Fruit fly (Drosophila melanogaster) whole organism, pupa: Measurements from ENCODE around the gene CG46441.

Experiments used
- CG12605 ChIP-seq: fragments of 200-800 bp; sonication (Bioruptor generic); IDR thresholded peaks from 2 replicates; pipeline ENCODE4 v1.3.6; 2022; ENCODE audit warnings: missing biosample characterization, missing genetic modification characterization
- CG13204 ChIP-seq: fragments of 200-800 bp; sonication (Bioruptor generic); optimal IDR thresholded peaks from 2 replicates; lab custom pipeline; 2018; ENCODE audit warnings: missing biosample characterization, mild to moderate bottlenecking, missing genetic modification characterization, moderate library complexity
- CG14655 ChIP-seq: fragments of 200-800 bp; sonication (Bioruptor generic); optimal IDR thresholded peaks from 3 replicates; lab custom pipeline; 2017; ENCODE audit warnings: mild to moderate bottlenecking, missing biosample characterization, missing genetic modification reagents, missing genetic modification characterization
- CG17806 ChIP-seq: fragments of 200-800 bp; sonication (Bioruptor generic); optimal IDR thresholded peaks from 2 replicates; lab custom pipeline; 2018; ENCODE audit warnings: missing biosample characterization, mild to moderate bottlenecking, missing genetic modification characterization, moderate library complexity
- CG32121 ChIP-seq: fragments of 200-800 bp; sonication (Bioruptor generic); IDR thresholded peaks from 2 replicates; pipeline ENCODE4 v1.3.6; 2022; ENCODE audit warnings: missing biosample characterization, missing genetic modification characterization
- CG34367 ChIP-seq: fragments of 200-800 bp; sonication (Bioruptor generic); optimal IDR thresholded peaks from 2 replicates; lab custom pipeline; 2018; ENCODE audit warnings: missing biosample characterization, mild to moderate bottlenecking, missing genetic modification characterization
- CG8159 ChIP-seq: fragments of 200-800 bp; sonication (Bioruptor generic); optimal IDR thresholded peaks from 3 replicates; lab custom pipeline; 2018; ENCODE audit warnings: missing biosample characterization, mild to moderate bottlenecking, missing genetic modification characterization, moderate library complexity
- CG8301 ChIP-seq: fragments of 200-800 bp; sonication (Bioruptor generic); optimal IDR thresholded peaks from 2 replicates; lab custom pipeline; 2018; ENCODE audit warnings: missing biosample characterization, mild to moderate bottlenecking, missing genetic modification characterization
- D1 ChIP-seq: fragments of 200-800 bp; sonication (Bioruptor generic); optimal IDR thresholded peaks from 2 replicates; lab custom pipeline; 2018; ENCODE audit warnings: missing biosample characterization, mild to moderate bottlenecking, missing genetic modification characterization, moderate library complexity
- Ets98B ChIP-seq: fragments of 200-800 bp; sonication (Bioruptor generic); IDR thresholded peaks from 2 replicates; pipeline ENCODE4 v1.3.6; 2022; ENCODE audit warnings: missing biosample characterization, missing genetic modification characterization
- Pif1B ChIP-seq: fragments of 200-800 bp; sonication (Bioruptor generic); optimal IDR thresholded peaks from 3 replicates; lab custom pipeline; 2016; ENCODE audit warnings: missing biosample characterization, missing genetic modification characterization
- Snoo ChIP-seq: fragments of 200-800 bp; sonication (Bioruptor generic); optimal IDR thresholded peaks from 3 replicates; lab custom pipeline; 2017; ENCODE audit warnings: missing biosample characterization, mild to moderate bottlenecking, missing genetic modification characterization, inconsistent platforms
- gl ChIP-seq: fragments of 200-800 bp; sonication (Bioruptor generic); optimal IDR thresholded peaks from 2 replicates; lab custom pipeline; 2018; ENCODE audit warnings: missing biosample characterization, mild to moderate bottlenecking, missing genetic modification characterization
- rn ChIP-seq: fragments of 200-800 bp; sonication (Bioruptor generic); IDR thresholded peaks from 2 replicates; pipeline ENCODE4 v1.3.6; 2022; ENCODE audit warnings: missing biosample characterization, missing genetic modification characterization

DNA sequence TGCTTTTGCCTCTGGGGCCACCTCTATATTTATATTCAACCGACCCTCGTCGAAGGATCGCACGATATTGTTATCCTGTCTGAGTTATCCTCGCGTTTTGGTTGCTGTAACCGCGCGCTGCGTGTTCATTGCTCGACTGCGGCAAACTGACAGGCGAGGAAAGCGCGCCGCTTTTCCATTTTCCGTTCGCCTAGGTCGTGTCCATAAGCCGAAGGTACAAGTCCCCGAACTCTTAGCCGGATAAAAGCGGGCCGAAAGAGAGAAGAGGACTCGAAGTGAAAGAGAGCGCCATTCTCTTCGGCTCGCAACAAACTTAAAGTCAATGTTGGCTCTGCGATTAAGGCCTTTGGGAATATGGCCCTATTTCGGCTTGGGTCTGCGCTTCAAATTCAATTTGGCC is 17.4 kb downstream of the CG46441 start, which contains the start of gene Gfrl:
- TF ChIP-seq CG12605 (GFP tag; lab: Robert Waterston, UW) (no peak), rn (GFP tag; lab: Robert Waterston, UW) (no peak), CG8159 (no peak), CG32121 (no peak), D1 (tag; lab: Kevin White, UChicago) (no peak), CG17806 (tag; lab: Kevin White, UChicago) (no peak), gl (tag; lab: Kevin White, UChicago) (no peak), Ets98B (GFP tag; lab: Robert Waterston, UW) (no peak), CG8301 (tag; lab: Kevin White, UChicago) (no peak), CG13204 (GFP tag; lab: Kevin White, UChicago) (no peak), CG34367 (tag; lab: Kevin White, UChicago) (no peak), CG14655 (GFP tag; lab: Kevin White, UChicago) (no peak), Snoo (tag; lab: Kevin White, UChicago) (no peak), Pif1B (GFP tag; lab: Kevin White, UChicago) (no peak)
